Fruit fly (Drosophila melanogaster): ENCODE results near the gene CG3857.

The CG3857 gene

dm6 chrX:1943337-1944244 is 3.8 kb upstream of the CG3857 start (continued):
- no peak for TF ChIP-seq Rx (GFP tag; IDR thresholded peaks at IDR 0.05)
- TF ChIP-seq cad (GFP tag; optimal IDR thresholded peaks at IDR 0.05) = no peak
- TF ChIP-seq Myb (GFP tag; optimal IDR thresholded peaks at IDR 0.05) = peak; percentile 29
- peak; percentile 21 for TF ChIP-seq cato (GFP tag; optimal IDR thresholded peaks at IDR 0.05; ENCODE audit: borderline replicate concordance)
- TF ChIP-seq Ssrp (tag; optimal IDR thresholded peaks at IDR 0.05) = peak; percentile 79
- no peak for TF ChIP-seq YL-1 (GFP tag; optimal IDR thresholded peaks at IDR 0.05)
- peak; percentile 84 for TF ChIP-seq CG15601 (tag; optimal IDR thresholded peaks at IDR 0.05)
- no peak; the same call in 1 of the 2 replicates for TF ChIP-seq sob (GFP tag; IDR thresholded peaks at IDR 0.05)
- peak; percentile 82 for TF ChIP-seq CG11504 (tag; optimal IDR thresholded peaks at IDR 0.05)
- no peak for TF ChIP-seq CG7963 (GFP tag; IDR thresholded peaks at IDR 0.05; ENCODE audit: partially characterized antibody)
- TF ChIP-seq CG2202 (tag; optimal IDR thresholded peaks at IDR 0.05) = peak; percentile 59
- no peak for TF ChIP-seq HmgD (GFP tag; optimal IDR thresholded peaks at IDR 0.05)
- no peak for TF ChIP-seq CG32767 (GFP tag; IDR thresholded peaks at IDR 0.05)
- peak; percentile 9 for TF ChIP-seq CG18764 (GFP tag; optimal IDR thresholded peaks at IDR 0.05)
- peak; percentile 74 for TF ChIP-seq CG14710 (tag; optimal IDR thresholded peaks at IDR 0.05)
- TF ChIP-seq CG9727 (GFP tag; optimal IDR thresholded peaks at IDR 0.05) = peak; percentile 72
- TF ChIP-seq CG2889 (GFP tag; IDR thresholded peaks at IDR 0.05) = no peak
- peak; percentile 82 for TF ChIP-seq bcd (GFP tag; optimal IDR thresholded peaks at IDR 0.05)
- TF ChIP-seq CG17612 (GFP tag; IDR thresholded peaks at IDR 0.05) = 0 out of 2 replicates have a peak, but pooled peaks have one; percentile 17
- TF ChIP-seq yki (optimal IDR thresholded peaks at IDR 0.05) = peak; percentile 63
- TF ChIP-seq CG13775 (GFP tag; optimal IDR thresholded peaks at IDR 0.05) = peak; percentile 50
- no peak for TF ChIP-seq sim (GFP tag; IDR thresholded peaks at IDR 0.05)
- TF ChIP-seq Sry-β (GFP tag; optimal IDR thresholded peaks at IDR 0.05) = peak; percentile 45
- peak; percentile 76 for TF ChIP-seq lilli (GFP tag; optimal IDR thresholded peaks at IDR 0.05)
- TF ChIP-seq MBD-R2 (GFP tag; IDR thresholded peaks at IDR 0.05) = no peak
- TF ChIP-seq CG2116 (GFP tag; optimal IDR thresholded peaks at IDR 0.05) = peak; percentile 13
- TF ChIP-seq gfzf (GFP tag; optimal IDR thresholded peaks at IDR 0.05) = no peak
- TF ChIP-seq ewg (GFP tag; optimal IDR thresholded peaks at IDR 0.05) = peak; percentile 67
- TF ChIP-seq CG7745 (tag; optimal IDR thresholded peaks at IDR 0.05) = no peak
- peak; percentile 32 for TF ChIP-seq zen (tag; optimal IDR thresholded peaks at IDR 0.05)
- TF ChIP-seq dati (GFP tag; IDR thresholded peaks at IDR 0.05) = no peak
- peak; percentile 58 for TF ChIP-seq CG12155 (GFP tag; optimal IDR thresholded peaks at IDR 0.05)
- TF ChIP-seq CG31224 (GFP tag; IDR thresholded peaks at IDR 0.05) = 0 out of 2 replicates have a peak, but pooled peaks have one; percentile 7
- no peak for TF ChIP-seq aop (GFP tag; IDR thresholded peaks at IDR 0.05)
- peak; percentile 30 for TF ChIP-seq abd-A (tag; optimal IDR thresholded peaks at IDR 0.05)
- TF ChIP-seq CG11398 (GFP tag; optimal IDR thresholded peaks at IDR 0.05) = peak; percentile 48
- peak; percentile 36; the same call in 1 of the 2 replicates for TF ChIP-seq CG11247 (GFP tag; IDR thresholded peaks at IDR 0.05)
- TF ChIP-seq sd (tag; optimal IDR thresholded peaks at IDR 0.05) = peak; percentile 68
- TF ChIP-seq sqz (GFP tag; optimal IDR thresholded peaks at IDR 0.05) = peak; percentile 38
- TF ChIP-seq CG4820 (GFP tag; optimal IDR thresholded peaks at IDR 0.05) = peak; percentile 57
- TF ChIP-seq CG15011 (GFP tag; optimal IDR thresholded peaks at IDR 0.05) = peak; percentile 57
- TF ChIP-seq CG8924 (tag; optimal IDR thresholded peaks at IDR 0.05) = peak; percentile 82
- peak; percentile 81 for TF ChIP-seq CG12391 (tag; optimal IDR thresholded peaks at IDR 0.05)
- TF ChIP-seq CG14441 (GFP tag; IDR thresholded peaks at IDR 0.05) = no peak
- peak; percentile 46; the same call in 1 of the 3 replicates for TF ChIP-seq zfh1 (GFP tag; IDR thresholded peaks at IDR 0.05)
- TF ChIP-seq CG17802 (tag; optimal IDR thresholded peaks at IDR 0.05) = peak; percentile 52
- TF ChIP-seq CG18599 (GFP tag; optimal IDR thresholded peaks at IDR 0.05) = peak; percentile 74
- TF ChIP-seq seq (GFP tag; IDR thresholded peaks at IDR 0.05) = no peak
- TF ChIP-seq maf-S (GFP tag; optimal IDR thresholded peaks at IDR 0.05) = peak; percentile 44

Data from whole organism, embryonic.